Worm (Caenorhabditis elegans): Measurements from ENCODE around the gene ZC262.2.

The ZC262.2 gene

DNA sequence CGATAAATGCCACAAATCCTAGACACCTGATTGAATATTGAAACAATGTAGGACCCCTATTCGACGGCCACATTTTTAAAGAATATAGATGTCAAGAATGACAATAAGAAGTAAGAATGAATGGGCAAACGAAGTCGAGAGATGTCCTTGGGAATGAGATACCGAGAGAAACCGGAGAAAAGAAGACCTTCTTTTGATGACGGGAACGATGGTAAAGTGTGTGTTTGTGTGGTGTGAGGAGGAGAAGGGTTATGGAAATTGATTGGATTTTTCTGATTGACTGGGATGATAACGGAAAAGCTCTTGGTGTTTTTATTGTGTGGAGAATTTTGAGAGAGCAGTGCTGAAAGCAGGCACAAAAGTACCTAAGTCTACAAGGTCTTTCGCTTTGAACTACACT lies 36.8 kb downstream of the ZC262.2 start, which contains the start of gene R05D3.9:
TSS of gene R05D3.9 (minus strand) at position 101 of the 400 bp plus-strand sequence.
- TF ChIP-seq lin-35 (GFP tag; optimal IDR thresholded peaks at IDR 0.05) (no peak), F23B12.7 (tag; optimal IDR thresholded peaks at IDR 0.05; ENCODE audit: insufficient read depth) (no peak), hsf-1 (GFP tag; IDR thresholded peaks at IDR 0.05) (no peak), D2030.7 (GFP tag; IDR thresholded peaks at IDR 0.05) (no peak), repo-1 (tag; optimal IDR thresholded peaks at IDR 0.05) (no peak), Y95B8A.8 (GFP tag; IDR thresholded peaks at IDR 0.05) (no peak), snpc-1.1 (tag; optimal IDR thresholded peaks at IDR 0.05; ENCODE audit: insufficient read depth) (no peak), lsy-27 (tag; optimal IDR thresholded peaks at IDR 0.05; ENCODE audit: borderline replicate concordance, insufficient read depth) (no peak), nhr-90 (tag; optimal IDR thresholded peaks at IDR 0.05) (no peak), nfya-2 (GFP tag; IDR thresholded peaks at IDR 0.05) (no peak), F37B4.10 (GFP tag; IDR thresholded peaks at IDR 0.05) (no peak), pha-4 (tag; optimal IDR thresholded peaks at IDR 0.05) (no peak), hlh-12 (tag; optimal IDR thresholded peaks at IDR 0.05) (no peak), B0035.1 (tag; optimal IDR thresholded peaks at IDR 0.05) (no peak), F57C9.4 (tag; optimal IDR thresholded peaks at IDR 0.05) (no peak)

- no peak for TF ChIP-seq pha-4 (tag; optimal IDR thresholded peaks at IDR 0.05)
- no peak for TF ChIP-seq die-1 (tag; optimal IDR thresholded peaks at IDR 0.05)
- no peak for TF ChIP-seq mcd-1 (GFP tag; IDR thresholded peaks at IDR 0.05)
- no peak for TF ChIP-seq B0336.3 (GFP tag; IDR thresholded peaks at IDR 0.05)
- no peak for TF ChIP-seq madf-3 (GFP tag; IDR thresholded peaks at IDR 0.05)
- TF ChIP-seq mxl-1 (tag; optimal IDR thresholded peaks at IDR 0.05) = no peak
- TF ChIP-seq efl-1 (GFP tag; optimal IDR thresholded peaks at IDR 0.05) = no peak
- no peak for TF ChIP-seq attf-3 (GFP tag; conservative IDR thresholded peaks at IDR 0.05)
- no peak for TF ChIP-seq F10E7.11 (tag; optimal IDR thresholded peaks at IDR 0.05)
- no peak for TF ChIP-seq T26A5.8 (tag; optimal IDR thresholded peaks at IDR 0.05)
- no peak for TF ChIP-seq akir-1 (GFP tag; optimal IDR thresholded peaks at IDR 0.05)
- no peak for TF ChIP-seq lin-35 (GFP tag; optimal IDR thresholded peaks at IDR 0.05)
- TF ChIP-seq somi-1 (GFP tag; optimal IDR thresholded peaks at IDR 0.05) = no peak
Observed at ce11 chrIII:8369172-8369571, 37.3 kb downstream of the ZC262.2 start.

ce11 chrIII:8370188-8370587 lies 38.3 kb downstream of the ZC262.2 start:
- TF ChIP-seq bed-2 (GFP tag; IDR thresholded peaks at IDR 0.05) (no peak), Y79H2A.3 (GFP tag; conservative IDR thresholded peaks at IDR 0.05) (no peak), mes-4 (tag; optimal IDR thresholded peaks at IDR 0.05) (no peak), lin-54 (GFP tag; optimal IDR thresholded peaks at IDR 0.05) (peak; percentile 64), lsy-27 (tag; optimal IDR thresholded peaks at IDR 0.05; ENCODE audit: borderline replicate concordance, insufficient read depth) (no peak), lsl-1 (GFP tag; optimal IDR thresholded peaks at IDR 0.05) (peak; percentile 38), ceh-91 (GFP tag; IDR thresholded peaks at IDR 0.05) (no peak), snpc-1.3 (tag; optimal IDR thresholded peaks at IDR 0.05; ENCODE audit: insufficient read depth) (peak; percentile 54), repo-1 (tag; optimal IDR thresholded peaks at IDR 0.05) (no peak), tbx-9 (tag; optimal IDR thresholded peaks at IDR 0.05; ENCODE audit: borderline replicate concordance) (no peak), ccch-3 (GFP tag; optimal IDR thresholded peaks at IDR 0.05) (no peak), lin-40 (tag; optimal IDR thresholded peaks at IDR 0.05) (no peak), hmg-1.2 (GFP tag; IDR thresholded peaks at IDR 0.05) (peak; percentile 71), F33H1.4 (GFP tag; IDR thresholded peaks at IDR 0.05) (peak; percentile 69), egl-44 (GFP tag; IDR thresholded peaks at IDR 0.05) (no peak), madf-6 (GFP tag; IDR thresholded peaks at IDR 0.05) (peak; percentile 28; the same call in 1 of the 2 replicates), mel-28 (tag; optimal IDR thresholded peaks at IDR 0.05; ENCODE audit: borderline replicate concordance) (no peak), T26A5.8 (tag; optimal IDR thresholded peaks at IDR 0.05) (no peak), efl-1 (GFP tag; optimal IDR thresholded peaks at IDR 0.05) (peak; percentile 60), Y53F4B.3 (GFP tag; IDR thresholded peaks at IDR 0.05) (no peak)
